Fruit fly (Drosophila melanogaster) S2 (cell line): ENCODE data around the gene APP-BP1.

ENCODE experiments used
- CG8478 ChIP-seq: fragments of >200 bp; optimal IDR thresholded peaks from 2 replicates; lab custom pipeline; 2018
- CTCF ChIP-seq, 2 experiments: fragments of >200 bp; optimal IDR thresholded peaks; 2 replicates each; lab custom pipeline; 2018

- TF ChIP-seq CG8478 (lab: Kevin White, UChicago) (no peak), CTCF (optimal IDR thresholded peaks at IDR 0.05; lab: Kevin White, UChicago) (no peak)
Measured at dm6 chr3L:11103773-11104172, 5.6 kb downstream of the APP-BP1 start, which contains the start of gene CG32071.
